Fruit fly (Drosophila melanogaster): ENCODE results near the gene Dic1.

DNA sequence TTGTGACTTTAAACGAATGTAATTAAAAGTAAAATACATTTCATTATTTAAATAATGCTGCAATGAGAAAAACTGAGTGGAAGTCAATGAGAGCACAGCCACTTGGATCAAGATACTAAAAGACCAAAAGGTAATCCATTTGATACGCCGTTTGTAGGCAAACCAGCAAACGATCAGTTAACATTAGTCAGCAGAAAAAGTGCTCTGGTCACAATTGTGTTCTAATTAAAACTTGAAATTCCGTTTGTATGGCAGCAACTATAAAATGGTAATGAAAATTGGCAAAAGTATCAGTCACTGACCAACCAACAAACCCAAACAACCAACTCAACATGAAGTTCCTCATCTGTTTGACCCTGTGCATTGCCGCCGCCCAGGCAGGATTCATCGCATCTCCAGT, 32.8 kb downstream of the Dic1 start, which contains the start of gene CG14377:
- TF ChIP-seq CG15710 (tag; optimal IDR thresholded peaks at IDR 0.05) (no peak), Ets98B (GFP tag; IDR thresholded peaks at IDR 0.05) (no peak), CG10348 (GFP tag; IDR thresholded peaks at IDR 0.05) (no peak), EcR (GFP tag; optimal IDR thresholded peaks at IDR 0.05) (no peak), CG8159 (tag; optimal IDR thresholded peaks at IDR 0.05) (no peak), CG14655 (GFP tag; optimal IDR thresholded peaks at IDR 0.05) (no peak), Pif1B (GFP tag; optimal IDR thresholded peaks at IDR 0.05) (no peak), gl (tag; optimal IDR thresholded peaks at IDR 0.05) (no peak), D1 (tag; optimal IDR thresholded peaks at IDR 0.05) (no peak)
